Worm (Caenorhabditis elegans) whole organism, L3 larva: ENCODE data around the gene F13B6.1.

ENCODE experiments used
- fos-1 ChIP-seq: fragments of 150-350 bp; optimal IDR thresholded peaks from 2 replicates; lab custom pipeline; 2014; ENCODE audit warnings: missing biosample characterization, missing genetic modification characterization
- nhr-12 ChIP-seq: fragments of 150-350 bp; optimal IDR thresholded peaks from 2 replicates; lab custom pipeline; 2014; ENCODE audit warnings: missing biosample characterization, missing genetic modification characterization
- nhr-25 ChIP-seq: sonication (generic microtip); optimal IDR thresholded peaks from 2 replicates; lab custom pipeline; 2017; ENCODE audit warnings: missing biosample characterization, missing genetic modification characterization
- nhr-76 ChIP-seq: fragments of 150-350 bp; sonication (generic microtip); optimal IDR thresholded peaks from 5 replicates; lab custom pipeline; 2014; ENCODE audit warnings: missing biosample characterization, missing genetic modification characterization
- pha-4 ChIP-seq: fragments of 150-350 bp; optimal IDR thresholded peaks from 2 replicates; lab custom pipeline; 2014; ENCODE audit warnings: missing biosample characterization, missing genetic modification reagents, missing genetic modification characterization
- zag-1 ChIP-seq: fragments of 150-350 bp; optimal IDR thresholded peaks from 2 replicates; lab custom pipeline; 2014; ENCODE audit warnings: missing biosample characterization, missing genetic modification characterization

DNA sequence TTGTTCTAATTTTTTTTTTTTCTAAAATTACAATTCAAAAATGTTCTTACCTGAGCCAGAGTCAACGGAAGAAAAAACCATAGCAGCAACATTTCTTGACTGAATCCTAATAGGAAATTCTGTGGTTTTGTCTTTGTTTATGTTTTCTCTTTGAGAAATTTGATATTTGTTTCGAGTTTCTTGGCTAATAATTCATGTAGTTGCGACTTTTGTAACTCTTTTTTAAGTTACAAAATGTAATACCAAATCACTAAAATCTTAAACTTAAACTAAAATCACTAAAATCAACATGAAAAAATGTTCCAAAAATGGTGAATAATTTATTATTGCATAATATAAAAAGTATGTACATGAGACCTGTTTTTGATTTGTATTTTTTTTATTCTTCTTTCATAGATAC is 41.4 kb downstream of the F13B6.1 start, which contains the start of gene egas-4:
- TF ChIP-seq nhr-12 (tag; lab: Kevin White, UChicago) (no peak), nhr-25 (tag; lab: Kevin White, UChicago) (no peak), pha-4 (no peak), fos-1 (no peak), nhr-76 (tag; lab: Kevin White, UChicago) (no peak), zag-1 (tag; lab: Kevin White, UChicago) (no peak)
